Worm (Caenorhabditis elegans): Measurements from ENCODE around the gene F39G3.3.

The F39G3.3 gene

ce11 chrV:4754123-4754522, 22.4 kb downstream of the F39G3.3 start, which contains the start of gene hil-4:
Gene hil-4 (plus strand): TSS chrV:4754313.
- TF ChIP-seq aly-2 (tag; optimal IDR thresholded peaks at IDR 0.05) (no peak), C34F6.9 (tag; optimal IDR thresholded peaks at IDR 0.05) (no peak), nhr-25 (tag; optimal IDR thresholded peaks at IDR 0.05) (no peak), ZK546.5 (tag; optimal IDR thresholded peaks at IDR 0.05) (no peak), fos-1 (tag; optimal IDR thresholded peaks at IDR 0.05) (no peak), skn-1 (tag; optimal IDR thresholded peaks at IDR 0.05) (no peak)

- TF ChIP-seq Y55F3AM.14 (GFP tag; optimal IDR thresholded peaks at IDR 0.05) (peak; percentile 0), C34F6.9 (tag; optimal IDR thresholded peaks at IDR 0.05) (no peak)
These were observed 23.0 kb downstream of the F39G3.3 start for ce11 chrV:4754684-4755211.

ce11 chrV:4755308-4756029, 23.8 kb downstream of the F39G3.3 start, which contains the start of gene pgl-3:
Gene pgl-3 (plus strand): TSS chrV:4755979.
- no peak for TF ChIP-seq nhr-10 (tag; optimal IDR thresholded peaks at IDR 0.05)
- no peak for TF ChIP-seq peb-1 (tag; optimal IDR thresholded peaks at IDR 0.05)
- no peak for TF ChIP-seq unc-55 (GFP tag; optimal IDR thresholded peaks at IDR 0.05)
- TF ChIP-seq nhr-21 (tag; optimal IDR thresholded peaks at IDR 0.05) = no peak
- no peak for TF ChIP-seq sma-9 (GFP tag; optimal IDR thresholded peaks at IDR 0.05)
- TF ChIP-seq sma-9 (tag; optimal IDR thresholded peaks at IDR 0.05) = no peak
- TF ChIP-seq elt-3 (tag; optimal IDR thresholded peaks at IDR 0.05) = no peak
- TF ChIP-seq C34F6.9 (tag; optimal IDR thresholded peaks at IDR 0.05) = no peak
- TF ChIP-seq dmd-4 (tag; optimal IDR thresholded peaks at IDR 0.05) = no peak
- TF ChIP-seq unc-39 (tag; optimal IDR thresholded peaks at IDR 0.05) = no peak
- no peak for TF ChIP-seq mbf-1 (tag; optimal IDR thresholded peaks at IDR 0.05)
- TF ChIP-seq lin-13 (GFP tag; optimal IDR thresholded peaks at IDR 0.05) = no peak
- TF ChIP-seq gmeb-1 (tag; optimal IDR thresholded peaks at IDR 0.05) = no peak
- no peak for TF ChIP-seq fos-1 (tag; optimal IDR thresholded peaks at IDR 0.05)
- no peak for TF ChIP-seq mab-5 (tag; optimal IDR thresholded peaks at IDR 0.05)
- TF ChIP-seq ama-1 (optimal IDR thresholded peaks at IDR 0.05) = no peak
- TF ChIP-seq nhr-11 (tag; optimal IDR thresholded peaks at IDR 0.05) = no peak
- TF ChIP-seq lin-39 (tag; optimal IDR thresholded peaks at IDR 0.05) = no peak
- TF ChIP-seq ceh-82 (tag; optimal IDR thresholded peaks at IDR 0.05) = no peak
- no peak for TF ChIP-seq mdl-1 (tag; optimal IDR thresholded peaks at IDR 0.05)
- no peak for TF ChIP-seq nhr-77 (tag; optimal IDR thresholded peaks at IDR 0.05)

ce11 chrV:4758019-4758418, 26.3 kb downstream of the F39G3.3 start:
- no peak for TF ChIP-seq mbf-1 (tag; optimal IDR thresholded peaks at IDR 0.05)
- TF ChIP-seq lsy-2 (tag; optimal IDR thresholded peaks at IDR 0.05) = no peak
- no peak for TF ChIP-seq ceh-82 (tag; optimal IDR thresholded peaks at IDR 0.05)
- TF ChIP-seq ceh-16 (tag; optimal IDR thresholded peaks at IDR 0.05) = no peak
- no peak for TF ChIP-seq aly-2 (tag; optimal IDR thresholded peaks at IDR 0.05)
- no peak for TF ChIP-seq sma-9 (GFP tag; optimal IDR thresholded peaks at IDR 0.05)
- no peak for TF ChIP-seq sma-9 (tag; optimal IDR thresholded peaks at IDR 0.05)

- TF ChIP-seq C34F6.9 (tag; optimal IDR thresholded peaks at IDR 0.05) = no peak
- no peak for TF ChIP-seq egl-27 (tag; optimal IDR thresholded peaks at IDR 0.05)
- TF ChIP-seq lin-13 (GFP tag; optimal IDR thresholded peaks at IDR 0.05) = no peak
- TF ChIP-seq R02D3.7 (tag; optimal IDR thresholded peaks at IDR 0.05) = no peak
- no peak for TF ChIP-seq unc-55 (GFP tag; optimal IDR thresholded peaks at IDR 0.05)
- no peak for TF ChIP-seq ceh-16 (tag; optimal IDR thresholded peaks at IDR 0.05)
- TF ChIP-seq snpc-4 (tag; optimal IDR thresholded peaks at IDR 0.05) = no peak
- TF ChIP-seq ztf-1 (GFP tag; conservative IDR thresholded peaks at IDR 0.05) = no peak
- TF ChIP-seq peb-1 (tag; optimal IDR thresholded peaks at IDR 0.05) = no peak
- no peak for TF ChIP-seq nhr-11 (tag; optimal IDR thresholded peaks at IDR 0.05)
- TF ChIP-seq Y55F3AM.14 (GFP tag; optimal IDR thresholded peaks at IDR 0.05) = no peak
- TF ChIP-seq nhr-25 (tag; optimal IDR thresholded peaks at IDR 0.05) = no peak
- TF ChIP-seq elt-1 (tag; optimal IDR thresholded peaks at IDR 0.05) = no peak
- TF ChIP-seq mab-5 (tag; optimal IDR thresholded peaks at IDR 0.05) = no peak
- TF ChIP-seq F13H6.1 (tag; optimal IDR thresholded peaks at IDR 0.05) = no peak
- no peak for TF ChIP-seq mbf-1 (tag; optimal IDR thresholded peaks at IDR 0.05)
- no peak for TF ChIP-seq ztf-11 (tag; optimal IDR thresholded peaks at IDR 0.05)
- TF ChIP-seq ceh-82 (tag; optimal IDR thresholded peaks at IDR 0.05) = no peak
These were observed 26.8 kb downstream of the F39G3.3 start for ce11 chrV:4758540-4758939.

All from whole organism, L2 larva.